Worm (Caenorhabditis elegans) whole organism, L1 larva: ENCODE data around the gene eor-2.
A peak's percentile ranks its signal among the peaks of the same experiment; 100 is the strongest.

Source experiments
- C04F5.9 ChIP-seq: sonication (generic microtip); optimal IDR thresholded peaks from 2 replicates; lab custom pipeline; 2016; ENCODE audit warnings: missing genetic modification characterization, missing compliant biosample characterization
- C16A3.4 ChIP-seq: fragments of 150-350 bp; optimal IDR thresholded peaks from 2 replicates; lab custom pipeline; 2014; ENCODE audit warnings: missing biosample characterization, missing genetic modification characterization
- aly-2 ChIP-seq: fragments of 150-350 bp; optimal IDR thresholded peaks from 2 replicates; lab custom pipeline; 2014; ENCODE audit warnings: missing biosample characterization, missing genetic modification characterization
- blmp-1 ChIP-seq: fragments of 150-350 bp; optimal IDR thresholded peaks from 2 replicates; lab custom pipeline; 2014; ENCODE audit warnings: missing biosample characterization, missing genetic modification characterization
- ceh-8 ChIP-seq: fragments of 200-800 bp; sonication (Bioruptor generic); optimal IDR thresholded peaks from 2 replicates; lab custom pipeline; 2018; ENCODE audit warnings: mild to moderate bottlenecking, missing genetic modification characterization, moderate library complexity, missing compliant biosample characterization
- ceh-82 ChIP-seq, 3 experiments: fragments of 150-350 bp in 1 of 3; sonication (generic microtip) in 2 of 3; optimal IDR thresholded peaks; 2 replicates each; lab custom pipeline; 2014 to 2017; ENCODE audit warnings: missing biosample characterization in 3 of 3, missing genetic modification characterization in 3 of 3
- dpl-1 ChIP-seq, 3 experiments: fragments of 150-350 bp in 2 of 3; sonication (generic microtip) in 1 of 3; optimal IDR thresholded peaks; 2 replicates each; lab custom pipeline; 2014 to 2017; ENCODE audit warnings: missing biosample characterization in 3 of 3, missing genetic modification characterization in 3 of 3, missing genetic modification reagents in 3 of 3
- dsc-1 ChIP-seq: sonication (generic microtip); optimal IDR thresholded peaks from 2 replicates; lab custom pipeline; 2016; ENCODE audit warnings: mild to moderate bottlenecking, missing genetic modification characterization, missing compliant biosample characterization
- efl-1 ChIP-seq, 4 experiments: fragments of 150-350 bp; optimal IDR thresholded peaks in 3 of 4; peaks in 1 of 4; 1 replicate in 1 of 4; 2 replicates in 3 of 4; lab custom pipeline; 2014; ENCODE audit warnings: missing biosample characterization in 2 of 4, missing genetic modification characterization in 2 of 4, missing genetic modification reagents in 2 of 4
- efl-3 ChIP-seq: fragments of 200-800 bp; sonication (Bioruptor generic); optimal IDR thresholded peaks from 2 replicates; lab custom pipeline; 2018; ENCODE audit warnings: mild to moderate bottlenecking, missing genetic modification characterization, missing compliant biosample characterization
- egl-13 ChIP-seq: sonication (generic microtip); optimal IDR thresholded peaks from 2 replicates; lab custom pipeline; 2016; ENCODE audit warnings: missing genotype, missing genetic modification reagents, missing genetic modification characterization, missing compliant biosample characterization
- egl-27 ChIP-seq, 2 experiments: fragments of 150-350 bp in 1 of 2; sonication (generic microtip); optimal IDR thresholded peaks; 3 replicates each; lab custom pipeline; 2017 to 2018; ENCODE audit warnings: missing biosample characterization in 2 of 2, missing genetic modification characterization in 2 of 2, missing genetic modification reagents in 2 of 2
- elt-2 ChIP-seq: sonication (generic microtip); optimal IDR thresholded peaks from 2 replicates; lab custom pipeline; 2016; ENCODE audit warnings: missing genetic modification characterization, mild to moderate bottlenecking, inconsistent platforms, missing compliant biosample characterization, missing genetic modification reagents
- elt-3 ChIP-seq, 6 experiments: fragments of 150-350 bp in 1 of 6; sonication (generic microtip); optimal IDR thresholded peaks; 2 replicates each; lab custom pipeline; 2017 to 2018; ENCODE audit warnings: missing biosample characterization in 6 of 6, missing genetic modification characterization in 6 of 6, inconsistent platforms in 1 of 6
- ets-5 ChIP-seq: fragments of 200-800 bp; sonication (Bioruptor generic); IDR thresholded peaks from 2 replicates; pipeline ENCODE4 v1.3.6; 2022; ENCODE audit warnings: missing genetic modification characterization, missing compliant biosample characterization
- fkh-10 ChIP-seq: sonication (generic microtip); optimal IDR thresholded peaks from 2 replicates; lab custom pipeline; 2017; ENCODE audit warnings: missing biosample characterization, missing genetic modification reagents, missing genetic modification characterization
- fkh-8 ChIP-seq: sonication (generic microtip); optimal IDR thresholded peaks from 2 replicates; lab custom pipeline; 2016; ENCODE audit warnings: mild to moderate bottlenecking, missing genetic modification characterization, missing compliant biosample characterization
- hlh-4 ChIP-seq: sonication (generic microtip); optimal IDR thresholded peaks from 2 replicates; lab custom pipeline; 2016; ENCODE audit warnings: mild to moderate bottlenecking, missing genetic modification characterization, missing compliant biosample characterization
- irx-1 ChIP-seq: sonication (generic microtip); optimal IDR thresholded peaks from 2 replicates; lab custom pipeline; 2016; ENCODE audit warnings: missing genetic modification characterization, missing compliant biosample characterization
- isw-1 ChIP-seq: fragments of 200-800 bp; sonication (Bioruptor generic); IDR thresholded peaks from 2 replicates; pipeline ENCODE4 v1.3.6; 2022; ENCODE audit warnings: missing genetic modification characterization, missing compliant biosample characterization
- jun-1 ChIP-seq: fragments of 150-350 bp; optimal IDR thresholded peaks from 2 replicates; lab custom pipeline; 2014; ENCODE audit warnings: missing biosample characterization, missing genetic modification reagents, missing genetic modification characterization
- lin-14 ChIP-seq: fragments of 200-800 bp; sonication (Bioruptor generic); optimal IDR thresholded peaks from 2 replicates; lab custom pipeline; 2018; ENCODE audit warnings: mild to moderate bottlenecking, missing genetic modification characterization, moderate library complexity, missing compliant biosample characterization
- lin-15B ChIP-seq: fragments of 150-350 bp; sonication (generic microtip); optimal IDR thresholded peaks from 3 replicates; lab custom pipeline; 2014; ENCODE audit warnings: missing biosample characterization, missing genetic modification characterization
- lin-35 ChIP-seq, 2 experiments: fragments of 150-350 bp; optimal IDR thresholded peaks; 2 replicates each; lab custom pipeline; 2014; ENCODE audit warnings: missing biosample characterization in 2 of 2, missing genetic modification characterization in 2 of 2, missing genetic modification reagents in 2 of 2
- lir-3 ChIP-seq: sonication (generic microtip); optimal IDR thresholded peaks from 2 replicates; lab custom pipeline; 2016; ENCODE audit warnings: mild to moderate bottlenecking, missing genetic modification characterization, moderate library complexity, missing compliant biosample characterization; ENCODE audit not compliant: poor library complexity
- lsy-2 ChIP-seq, 2 experiments: fragments of 150-350 bp; optimal IDR thresholded peaks; 2 replicates each; lab custom pipeline; 2014; ENCODE audit warnings: missing biosample characterization in 2 of 2, missing genetic modification characterization in 2 of 2
- mdl-1 ChIP-seq, 2 experiments: fragments of 150-350 bp; optimal IDR thresholded peaks; 2 replicates each; lab custom pipeline; 2014 to 2017; ENCODE audit warnings: missing biosample characterization in 2 of 2, missing genetic modification characterization in 2 of 2, inconsistent platforms in 1 of 2
- mep-1 ChIP-seq: fragments of 150-350 bp; optimal IDR thresholded peaks from 2 replicates; lab custom pipeline; 2014; ENCODE audit warnings: missing biosample characterization, missing genetic modification characterization
- nhr-11 ChIP-seq: fragments of 150-350 bp; optimal IDR thresholded peaks from 2 replicates; lab custom pipeline; 2014; ENCODE audit warnings: missing biosample characterization, missing genetic modification characterization
- nhr-12 ChIP-seq: sonication (generic microtip); optimal IDR thresholded peaks from 2 replicates; lab custom pipeline; 2017; ENCODE audit warnings: missing biosample characterization, missing genetic modification characterization
- nhr-19 ChIP-seq: fragments of 200-800 bp; sonication (Bioruptor generic); conservative IDR thresholded peaks from 2 replicates; pipeline ENCODE4 v1.3.6; 2022; ENCODE audit warnings: missing genetic modification characterization, missing compliant biosample characterization
- nhr-47 ChIP-seq: sonication (generic microtip); optimal IDR thresholded peaks from 2 replicates; lab custom pipeline; 2016; ENCODE audit warnings: mild to moderate bottlenecking, missing genetic modification characterization, moderate library complexity, missing compliant biosample characterization
- nhr-71 ChIP-seq: sonication (generic microtip); optimal IDR thresholded peaks from 2 replicates; lab custom pipeline; 2016; ENCODE audit warnings: mild to moderate bottlenecking, missing genetic modification characterization, moderate library complexity, missing compliant biosample characterization
- nhr-76 ChIP-seq: sonication (generic microtip); optimal IDR thresholded peaks from 2 replicates; lab custom pipeline; 2017; ENCODE audit warnings: missing biosample characterization, missing genetic modification characterization
- nhr-84 ChIP-seq: sonication (generic microtip); optimal IDR thresholded peaks from 2 replicates; lab custom pipeline; 2017; ENCODE audit warnings: missing biosample characterization, missing genetic modification characterization
- nhr-85 ChIP-seq: sonication (generic microtip); peaks from one replicate; lab custom pipeline; 2016; ENCODE audit warnings: missing genetic modification characterization, inconsistent platforms, missing compliant biosample characterization
- nhr-90 ChIP-seq: sonication (generic microtip); optimal IDR thresholded peaks from 2 replicates; lab custom pipeline; 2016; ENCODE audit warnings: mild to moderate bottlenecking, missing genetic modification characterization, missing compliant biosample characterization; ENCODE audit not compliant: poor library complexity
- pqm-1 ChIP-seq: sonication (generic microtip); optimal IDR thresholded peaks from 3 replicates; lab custom pipeline; 2017; ENCODE audit warnings: missing biosample characterization, missing genetic modification characterization
- rnt-1 ChIP-seq: sonication (generic microtip); optimal IDR thresholded peaks from 2 replicates; lab custom pipeline; 2016; ENCODE audit warnings: mild to moderate bottlenecking, missing genetic modification characterization, moderate library complexity, missing compliant biosample characterization
- skn-1 ChIP-seq: fragments of 150-350 bp; optimal IDR thresholded peaks from 2 replicates; lab custom pipeline; 2014; ENCODE audit warnings: missing biosample characterization, missing genetic modification characterization
- snpc-4 ChIP-seq: fragments of 150-350 bp; optimal IDR thresholded peaks from 2 replicates; lab custom pipeline; 2014; ENCODE audit warnings: missing biosample characterization, missing genetic modification characterization
- snu-23 ChIP-seq: sonication (generic microtip); optimal IDR thresholded peaks from 2 replicates; lab custom pipeline; 2016; ENCODE audit warnings: missing genetic modification characterization, missing compliant biosample characterization
- sox-4 ChIP-seq: sonication (generic microtip); optimal IDR thresholded peaks from 2 replicates; lab custom pipeline; 2016; ENCODE audit warnings: missing genetic modification characterization, missing compliant biosample characterization
- sptf-1 ChIP-seq: fragments of 150-350 bp; optimal IDR thresholded peaks from 2 replicates; lab custom pipeline; 2014; ENCODE audit warnings: missing biosample characterization, missing genetic modification characterization
- sup-37 ChIP-seq: fragments of 200-800 bp; sonication (Bioruptor generic); optimal IDR thresholded peaks from 2 replicates; lab custom pipeline; 2018; ENCODE audit warnings: mild to moderate bottlenecking, missing genetic modification characterization, missing compliant biosample characterization
- swsn-7 ChIP-seq: sonication (generic microtip); optimal IDR thresholded peaks from 2 replicates; lab custom pipeline; 2016; ENCODE audit warnings: missing genetic modification characterization, missing compliant biosample characterization
- tbx-2 ChIP-seq: sonication (generic microtip); optimal IDR thresholded peaks from 2 replicates; lab custom pipeline; 2016; ENCODE audit warnings: missing genetic modification characterization, missing compliant biosample characterization
- unc-130 ChIP-seq: fragments of 150-350 bp; optimal IDR thresholded peaks from 2 replicates; lab custom pipeline; 2017; ENCODE audit warnings: missing biosample characterization, missing genetic modification characterization, inconsistent platforms
- unc-30 ChIP-seq: sonication (generic microtip); optimal IDR thresholded peaks from 2 replicates; lab custom pipeline; 2017; ENCODE audit warnings: missing biosample characterization, missing genetic modification characterization
- unc-86 ChIP-seq: sonication (generic microtip); optimal IDR thresholded peaks from 2 replicates; lab custom pipeline; 2016; ENCODE audit warnings: missing genetic modification characterization, missing compliant biosample characterization
- xbp-1 ChIP-seq: sonication (generic microtip); optimal IDR thresholded peaks from 2 replicates; lab custom pipeline; 2016; ENCODE audit warnings: missing genetic modification characterization, missing compliant biosample characterization
- ztf-11 ChIP-seq, 2 experiments: sonication (generic microtip); optimal IDR thresholded peaks; 2 replicates each; lab custom pipeline; 2016 to 2017; ENCODE audit warnings: missing genetic modification characterization in 2 of 2, missing biosample characterization in 1 of 2, missing compliant biosample characterization in 1 of 2
- ztf-4 ChIP-seq: fragments of 150-350 bp; optimal IDR thresholded peaks from 2 replicates; lab custom pipeline; 2014; ENCODE audit warnings: missing biosample characterization, missing genetic modification characterization

eor-2 gene

DNA sequence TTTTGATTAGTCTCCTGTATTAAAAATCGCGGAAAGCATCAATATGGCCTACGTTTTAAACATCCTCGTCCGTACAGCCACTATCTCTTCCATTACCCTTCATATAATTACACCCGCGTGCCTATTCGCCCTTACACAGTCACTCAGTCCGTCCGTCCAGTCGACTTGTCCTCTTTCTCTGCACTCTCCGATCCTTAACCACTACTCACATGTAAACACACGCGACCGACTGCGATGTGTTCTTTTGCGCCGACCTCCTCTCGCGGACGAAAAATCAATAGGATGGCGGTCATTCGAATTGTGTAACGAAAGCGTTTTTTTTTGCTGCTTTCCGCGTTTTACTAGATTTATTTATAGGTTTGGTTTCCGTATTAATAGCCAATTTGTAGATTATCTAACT is at the start of gene eor-2:
Gene eor-2 (plus strand): TSS at position 342 of the 400 bp plus-strand sequence.
- no peak for TF ChIP-seq unc-30 (tag; lab: Kevin White, UChicago)
- TF ChIP-seq elt-3 (tag; optimal IDR thresholded peaks at IDR 0.05; lab: Kevin White, UChicago): peak in 2 of 6 experiments; percentile 62 to 77
- peak; percentile 19 to 96 for TF ChIP-seq mdl-1 (tag; optimal IDR thresholded peaks at IDR 0.05; lab: Kevin White, UChicago)
- peak; percentile 47 to 65 for TF ChIP-seq lsy-2 (tag; optimal IDR thresholded peaks at IDR 0.05; lab: Kevin White, UChicago)
- TF ChIP-seq nhr-84 (tag; lab: Kevin White, UChicago): no peak
- peak; percentile 16 for TF ChIP-seq C16A3.4
- peak; percentile 66 for TF ChIP-seq tbx-2 (tag; lab: Kevin White, UChicago)
- peak; percentile 68 for TF ChIP-seq swsn-7 (tag; lab: Kevin White, UChicago)
- no peak for TF ChIP-seq ets-5 (GFP tag; lab: Robert Waterston, UW)
- TF ChIP-seq snu-23: peak; percentile 83
- no peak for TF ChIP-seq nhr-11 (tag; lab: Kevin White, UChicago)
- peak; percentile 12 for TF ChIP-seq skn-1 (tag; lab: Kevin White, UChicago)
- peak; percentile 1 for TF ChIP-seq fkh-10
- TF ChIP-seq nhr-90 (tag; lab: Kevin White, UChicago): peak; percentile 75
- TF ChIP-seq nhr-71 (tag; lab: Kevin White, UChicago): peak; percentile 82
- peak in 1 of 2 experiments; percentile 53 for TF ChIP-seq ztf-11 (tag; optimal IDR thresholded peaks at IDR 0.05; lab: Kevin White, UChicago)
- TF ChIP-seq xbp-1 (tag; lab: Kevin White, UChicago): peak; percentile 41
- TF ChIP-seq nhr-47: peak; percentile 71
- no peak for TF ChIP-seq sptf-1 (tag; lab: Kevin White, UChicago)
- TF ChIP-seq nhr-12 (tag; lab: Kevin White, UChicago): no peak
- peak; percentile 80 for TF ChIP-seq jun-1 (tag; lab: Kevin White, UChicago)
- TF ChIP-seq isw-1 (GFP tag; lab: Robert Waterston, UW): peak; percentile 5; the same call in 1 of the 2 replicates
- no peak for TF ChIP-seq hlh-4 (tag; lab: Kevin White, UChicago)
- TF ChIP-seq ceh-8 (GFP tag; lab: Kevin White, UChicago): no peak
- peak; percentile 47 for TF ChIP-seq elt-2 (tag; lab: Kevin White, UChicago)
- no peak for TF ChIP-seq lir-3
- peak; percentile 96 for TF ChIP-seq lin-14 (GFP tag; lab: Kevin White, UChicago)
- TF ChIP-seq fkh-8: peak; percentile 13
- peak; percentile 23 for TF ChIP-seq irx-1 (tag; lab: Kevin White, UChicago)
- no peak for TF ChIP-seq efl-3 (GFP tag; lab: Kevin White, UChicago)
- peak; percentile 4 for TF ChIP-seq lin-15B (tag; lab: Kevin White, UChicago)
- no peak for TF ChIP-seq nhr-76 (tag; lab: Kevin White, UChicago)
- TF ChIP-seq sox-4 (tag; lab: Kevin White, UChicago): no peak
- TF ChIP-seq unc-130 (tag; lab: Kevin White, UChicago): peak; percentile 75
- no peak for TF ChIP-seq egl-27 (tag; optimal IDR thresholded peaks at IDR 0.05; lab: Kevin White, UChicago)
- peak; percentile 65 for TF ChIP-seq ztf-4
- no peak for TF ChIP-seq pqm-1
- peak; percentile 86 for TF ChIP-seq mep-1 (tag; lab: Kevin White, UChicago)
- peak; percentile 47 to 81 for TF ChIP-seq lin-35 (GFP tag; optimal IDR thresholded peaks at IDR 0.05; lab: Kevin White, UChicago)
- TF ChIP-seq snpc-4 (tag; lab: Kevin White, UChicago): peak; percentile 69
- TF ChIP-seq dsc-1: peak; percentile 42
- peak; percentile 78 for TF ChIP-seq blmp-1 (tag; lab: Kevin White, UChicago)
- no peak for TF ChIP-seq egl-13 (tag; lab: Kevin White, UChicago)
- TF ChIP-seq aly-2 (tag; lab: Kevin White, UChicago): no peak
- TF ChIP-seq C04F5.9 (tag; lab: Kevin White, UChicago): no peak
- no peak for TF ChIP-seq sup-37 (GFP tag; lab: Kevin White, UChicago)
- TF ChIP-seq efl-1 (optimal IDR thresholded peaks at IDR 0.05; lab: Kevin White, UChicago): peak; percentile 24 to 49
- peak; percentile 40 to 93 for TF ChIP-seq efl-1 (GFP tag; optimal IDR thresholded peaks at IDR 0.05 in 1 of 2; lab: Kevin White, UChicago)
- TF ChIP-seq ceh-82 (tag; optimal IDR thresholded peaks at IDR 0.05; lab: Kevin White, UChicago): peak in 2 of 3 experiments; percentile 40 to 81
- TF ChIP-seq nhr-85 (tag; lab: Kevin White, UChicago): peak; percentile 90
- peak; percentile 61 for TF ChIP-seq unc-86 (tag; lab: Kevin White, UChicago)
- TF ChIP-seq rnt-1 (tag; lab: Kevin White, UChicago): no peak
- TF ChIP-seq dpl-1 (GFP tag; optimal IDR thresholded peaks at IDR 0.05; lab: Kevin White, UChicago): peak; percentile 29 to 50 (median 41)
- TF ChIP-seq nhr-19 (GFP tag; lab: Robert Waterston, UW): peak; percentile 59
